Fruit fly (Drosophila melanogaster): Measurements from ENCODE around the gene Gal.

Gal gene

dm6 chr2L:5980862-5981432, 25.7 kb downstream of the Gal start, which contains the start of gene chic (continued):
- peak; percentile 22 for TF ChIP-seq Fer1 (GFP tag; optimal IDR thresholded peaks at IDR 0.05)
- no peak for TF ChIP-seq pnt (GFP tag; optimal IDR thresholded peaks at IDR 0.05)
- no peak for TF ChIP-seq CG10979 (tag; optimal IDR thresholded peaks at IDR 0.05)
- TF ChIP-seq tin (GFP tag; optimal IDR thresholded peaks at IDR 0.05) = no peak
- no peak for TF ChIP-seq Xrp1 (GFP tag; IDR thresholded peaks at IDR 0.05)
- no peak for TF ChIP-seq tna (GFP tag; IDR thresholded peaks at IDR 0.05; ENCODE audit: partially characterized antibody)
- TF ChIP-seq cad (GFP tag; optimal IDR thresholded peaks at IDR 0.05) = no peak
- TF ChIP-seq CG4707 (GFP tag; optimal IDR thresholded peaks at IDR 0.05) = peak; percentile 1
- no peak for TF ChIP-seq cato (GFP tag; optimal IDR thresholded peaks at IDR 0.05; ENCODE audit: borderline replicate concordance)
- peak; percentile 52 for TF ChIP-seq CrebB (tag; optimal IDR thresholded peaks at IDR 0.05)
- TF ChIP-seq CG11247 (GFP tag; IDR thresholded peaks at IDR 0.05) = no peak
- TF ChIP-seq CG15073 (GFP tag; optimal IDR thresholded peaks at IDR 0.05) = no peak
- TF ChIP-seq Camta (GFP tag; optimal IDR thresholded peaks at IDR 0.05) = peak; percentile 36
- TF ChIP-seq Xbp1 (GFP tag; optimal IDR thresholded peaks at IDR 0.05) = no peak
- TF ChIP-seq CG10274 (GFP tag; optimal IDR thresholded peaks at IDR 0.05) = no peak
- no peak for TF ChIP-seq MTF-1 (GFP tag; optimal IDR thresholded peaks at IDR 0.05; ENCODE audit: borderline replicate concordance)
- TF ChIP-seq croc (GFP tag; conservative IDR thresholded peaks at IDR 0.05) = no peak
- no peak for TF ChIP-seq CG12219 (GFP tag; optimal IDR thresholded peaks at IDR 0.05)
- no peak for TF ChIP-seq NfI (GFP tag; optimal IDR thresholded peaks at IDR 0.05)
- TF ChIP-seq CG15514 (GFP tag; optimal IDR thresholded peaks at IDR 0.05) = peak; percentile 63
- peak; percentile 58 for TF ChIP-seq MESR4 (GFP tag; optimal IDR thresholded peaks at IDR 0.05)
- no peak for TF ChIP-seq HHEX (GFP tag; optimal IDR thresholded peaks at IDR 0.05)
- no peak for TF ChIP-seq ftz-f1 (GFP tag; optimal IDR thresholded peaks at IDR 0.05)
- TF ChIP-seq E2f1 (GFP tag; IDR thresholded peaks at IDR 0.05) = no peak
- no peak for TF ChIP-seq CG18262 (tag; optimal IDR thresholded peaks at IDR 0.05)
- no peak for TF ChIP-seq maf-S (GFP tag; optimal IDR thresholded peaks at IDR 0.05)
- TF ChIP-seq CG31388 (GFP tag; optimal IDR thresholded peaks at IDR 0.05) = no peak
- no peak for TF ChIP-seq CG7372 (GFP tag; IDR thresholded peaks at IDR 0.05)
- TF ChIP-seq bowl (GFP tag; IDR thresholded peaks at IDR 0.05) = no peak
- TF ChIP-seq tap (tag; optimal IDR thresholded peaks at IDR 0.05) = no peak
- TF ChIP-seq CG4617 (GFP tag; optimal IDR thresholded peaks at IDR 0.05; ENCODE audit: borderline replicate concordance) = peak; percentile 45
- TF ChIP-seq CG17912 (GFP tag; optimal IDR thresholded peaks at IDR 0.05) = no peak
- peak; percentile 42 for TF ChIP-seq dm (GFP tag; optimal IDR thresholded peaks at IDR 0.05)
- TF ChIP-seq CG10462 (GFP tag; optimal IDR thresholded peaks at IDR 0.05) = no peak
- no peak for TF ChIP-seq ken (GFP tag; IDR thresholded peaks at IDR 0.05)
- no peak for TF ChIP-seq tio (GFP tag; optimal IDR thresholded peaks at IDR 0.05)
- TF ChIP-seq org-1 (GFP tag; optimal IDR thresholded peaks at IDR 0.05) = peak; percentile 5
- TF ChIP-seq CG10431 (GFP tag; optimal IDR thresholded peaks at IDR 0.05) = no peak
- no peak for TF ChIP-seq insv (GFP tag; optimal IDR thresholded peaks at IDR 0.05)
- no peak for TF ChIP-seq CG13775 (GFP tag; optimal IDR thresholded peaks at IDR 0.05)
- TF ChIP-seq CG31365 (tag; optimal IDR thresholded peaks at IDR 0.05) = no peak
- no peak for TF ChIP-seq Elba2 (GFP tag; optimal IDR thresholded peaks at IDR 0.05)
- no peak for TF ChIP-seq bigmax (GFP tag; optimal IDR thresholded peaks at IDR 0.05)
- no peak for TF ChIP-seq CG17186 (GFP tag; optimal IDR thresholded peaks at IDR 0.05)
- TF ChIP-seq gsb-n (tag; optimal IDR thresholded peaks at IDR 0.05) = no peak
- TF ChIP-seq row (GFP tag; IDR thresholded peaks at IDR 0.05) = no peak
- TF ChIP-seq al (GFP tag; IDR thresholded peaks at IDR 0.05) = no peak
- no peak for TF ChIP-seq CG10543 (GFP tag; optimal IDR thresholded peaks at IDR 0.05)
- no peak for TF ChIP-seq Ptx1 (GFP tag; IDR thresholded peaks at IDR 0.05)
- no peak for TF ChIP-seq schlank (tag; optimal IDR thresholded peaks at IDR 0.05)
- no peak for TF ChIP-seq zf30C (GFP tag; optimal IDR thresholded peaks at IDR 0.05)

Measured in whole organism, embryonic.